Fruit fly (Drosophila melanogaster) Kc167 (cell line): Measurements from ENCODE around the gene RhoGEF3.

ENCODE experiments used
- Myc ChIP-seq: fragments of >200 bp; optimal IDR thresholded peaks from 2 replicates; lab custom pipeline; 2017; ENCODE audit warnings: missing external identifiers
- psq ChIP-seq: fragments of >200 bp; optimal IDR thresholded peaks from 2 replicates; lab custom pipeline; 2017; ENCODE audit warnings: missing external identifiers

- no peak for TF ChIP-seq Myc (lab: Kevin White, UChicago)
- TF ChIP-seq psq (lab: Kevin White, UChicago), result no peak
Observed at dm6 chr3L:347641-348405, 70.6 kb downstream of the RhoGEF3 start.
